Worm (Caenorhabditis elegans) whole organism, young adult: Measurements from ENCODE around the gene T25G12.13.

Experiments used
- B0035.1 ChIP-seq: sonication (generic microtip); optimal IDR thresholded peaks from 2 replicates; lab custom pipeline; 2016; ENCODE audit warnings: missing genetic modification characterization, mild to moderate bottlenecking, missing compliant biosample characterization, missing genotype, missing genetic modification reagents
- C17E4.6 ChIP-seq: fragments of 200-800 bp; sonication (Bioruptor generic); IDR thresholded peaks from 2 replicates; pipeline ENCODE4 v1.3.6; 2022; ENCODE audit warnings: missing genetic modification reagents, missing genetic modification characterization, missing compliant biosample characterization
- F37B4.10 ChIP-seq: fragments of 200-800 bp; sonication (Bioruptor generic); IDR thresholded peaks from 2 replicates; pipeline ENCODE4 v1.3.6; 2022; ENCODE audit warnings: missing genetic modification characterization, missing compliant biosample characterization
- F52B5.7 ChIP-seq: sonication (generic microtip); optimal IDR thresholded peaks from 2 replicates; lab custom pipeline; 2016; ENCODE audit warnings: mild to moderate bottlenecking, missing genetic modification characterization, missing compliant biosample characterization
- F55B11.4 ChIP-seq: sonication (generic microtip); optimal IDR thresholded peaks from 2 replicates; lab custom pipeline; 2016; ENCODE audit warnings: missing compliant biosample characterization, missing genetic modification characterization, borderline replicate concordance; ENCODE audit not compliant: insufficient read depth
- K12H6.12 ChIP-seq: fragments of 200-800 bp; sonication (Bioruptor generic); optimal IDR thresholded peaks from 2 replicates; lab custom pipeline; 2018; ENCODE audit warnings: mild to moderate bottlenecking, missing genetic modification characterization, missing compliant biosample characterization
- ama-1 ChIP-seq, 3 experiments: fragments of 150-350 bp in 1 of 3; sonication (generic microtip) in 2 of 3; optimal IDR thresholded peaks; 2 replicates each; lab custom pipeline; 2014 to 2018; ENCODE audit warnings: missing biosample characterization in 2 of 3, missing genetic modification characterization in 2 of 3, missing genetic modification reagents in 2 of 3
- bed-1 ChIP-seq: fragments of 200-800 bp; sonication (Bioruptor generic); IDR thresholded peaks from 2 replicates; pipeline ENCODE4 v1.3.6; 2022; ENCODE audit warnings: missing genetic modification reagents, missing genetic modification characterization, missing compliant biosample characterization
- egl-44 ChIP-seq: fragments of 200-800 bp; sonication (Bioruptor generic); IDR thresholded peaks from 2 replicates; pipeline ENCODE4 v1.3.6; 2022; ENCODE audit warnings: missing genetic modification reagents, missing genetic modification characterization, missing compliant biosample characterization
- ets-4 ChIP-seq: fragments of 200-800 bp; sonication (Bioruptor generic); optimal IDR thresholded peaks from 2 replicates; lab custom pipeline; 2018; ENCODE audit warnings: mild to moderate bottlenecking, missing genetic modification characterization, missing compliant biosample characterization
- lir-1 ChIP-seq: fragments of 200-800 bp; sonication (Bioruptor generic); conservative IDR thresholded peaks from 2 replicates; pipeline ENCODE4 v1.3.6; 2022; ENCODE audit warnings: missing genetic modification reagents, missing genetic modification characterization, missing compliant biosample characterization
- madf-6 ChIP-seq: fragments of 200-800 bp; sonication (Bioruptor generic); IDR thresholded peaks from 2 replicates; pipeline ENCODE4 v1.3.6; 2022; ENCODE audit warnings: missing genetic modification reagents, missing genetic modification characterization, missing compliant biosample characterization
- pha-4 ChIP-seq: fragments of 150-350 bp; sonication (generic microtip); optimal IDR thresholded peaks from 2 replicates; lab custom pipeline; 2014; ENCODE audit warnings: missing biosample characterization, missing genetic modification reagents, missing genetic modification characterization

ce11 chrX:17214803-17215202 is 28.4 kb upstream of the T25G12.13 start, which contains the start of gene acdh-10:
- TF ChIP-seq ama-1 (optimal IDR thresholded peaks at IDR 0.05; lab: Kevin White, UChicago) (no peak), ama-1 (GFP tag; optimal IDR thresholded peaks at IDR 0.05; lab: Kevin White, UChicago) (no peak), madf-6 (GFP tag; lab: Robert Waterston, UW) (no peak), bed-1 (GFP tag; lab: Robert Waterston, UW) (no peak), K12H6.12 (tag; lab: Kevin White, UChicago) (no peak), ets-4 (GFP tag; lab: Kevin White, UChicago) (no peak), F55B11.4 (tag; lab: Kevin White, UChicago) (no peak), C17E4.6 (GFP tag; lab: Robert Waterston, UW) (no peak), pha-4 (tag; lab: Kevin White, UChicago) (no peak), B0035.1 (no peak), egl-44 (GFP tag; lab: Robert Waterston, UW) (no peak), F52B5.7 (tag; lab: Kevin White, UChicago) (no peak), F37B4.10 (no peak), lir-1 (GFP tag; lab: Robert Waterston, UW) (no peak)
